Worm (Caenorhabditis elegans) whole organism, midembryonic: ENCODE measurements around the gene str-63.

Experiments
- T22C8.4 ChIP-seq: fragments of 200-800 bp; sonication (Bioruptor generic); IDR thresholded peaks from 2 replicates; pipeline ENCODE4 v1.3.6; 2022; ENCODE audit warnings: missing genetic modification characterization, missing compliant biosample characterization
- cog-1 ChIP-seq: sonication (generic microtip); optimal IDR thresholded peaks from 2 replicates; lab custom pipeline; 2016; ENCODE audit warnings: missing genetic modification characterization, missing compliant biosample characterization
- flt-1 ChIP-seq: fragments of 200-800 bp; sonication (Bioruptor generic); IDR thresholded peaks from 2 replicates; pipeline ENCODE4 v1.3.6; 2022; ENCODE audit warnings: missing genetic modification characterization, missing compliant biosample characterization
- klf-2 ChIP-seq: fragments of 200-800 bp; sonication (Bioruptor generic); conservative IDR thresholded peaks from 2 replicates; pipeline ENCODE4 v1.3.6; 2022; ENCODE audit warnings: missing genetic modification reagents, missing genetic modification characterization, missing compliant biosample characterization
- med-1 ChIP-seq: sonication (generic microtip); optimal IDR thresholded peaks from 2 replicates; lab custom pipeline; 2017; ENCODE audit warnings: missing genetic modification characterization, mild to moderate bottlenecking, missing compliant biosample characterization, antibody characterized with exemption, missing genetic modification reagents; ENCODE audit not compliant: insufficient read depth
- ref-1 ChIP-seq: fragments of 200-800 bp; sonication (Bioruptor generic); conservative IDR thresholded peaks from 2 replicates; pipeline ENCODE4 v1.3.6; 2022; ENCODE audit warnings: missing genetic modification reagents, missing genetic modification characterization, missing compliant biosample characterization
- tab-1 ChIP-seq: fragments of 200-800 bp; sonication (Bioruptor generic); IDR thresholded peaks from 2 replicates; pipeline ENCODE4 v1.3.6; 2022; ENCODE audit warnings: missing genetic modification characterization, missing compliant biosample characterization
- ztf-23 ChIP-seq: fragments of 200-800 bp; sonication (Bioruptor generic); IDR thresholded peaks from 2 replicates; pipeline ENCODE4 v1.3.6; 2022; ENCODE audit warnings: missing genetic modification reagents, missing genetic modification characterization, missing compliant biosample characterization
- ztf-29 ChIP-seq: fragments of 200-800 bp; sonication (Bioruptor generic); IDR thresholded peaks from 2 replicates; pipeline ENCODE4 v1.3.6; 2022; ENCODE audit warnings: missing genetic modification reagents, missing genetic modification characterization, missing compliant biosample characterization

The str-63 gene

DNA sequence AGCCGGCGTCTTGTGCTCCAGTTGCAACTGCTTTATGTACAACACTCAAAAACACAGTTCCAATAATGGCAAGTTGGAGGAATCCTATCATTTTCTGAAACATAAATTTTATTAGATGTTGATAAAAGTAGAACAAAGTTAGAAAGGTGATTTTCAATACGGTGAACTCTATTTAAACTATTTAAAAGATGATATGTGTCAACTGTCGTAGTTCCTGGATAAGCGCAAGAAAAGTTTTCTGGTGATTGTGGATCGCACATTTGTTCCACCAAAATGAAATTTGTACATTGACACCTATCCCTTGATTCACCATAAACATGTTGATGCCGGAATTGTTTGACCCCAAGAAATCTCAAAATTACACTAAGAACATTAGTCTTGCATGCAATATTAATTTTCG lies 19.3 kb upstream of the str-63 start, which contains the start of gene C17B7.9:
Gene C17B7.9, minus strand, starts transcription at position 101 of the 400 bp plus-strand sequence.
- no peak for TF ChIP-seq klf-2 (GFP tag; lab: Robert Waterston, UW)
- no peak for TF ChIP-seq T22C8.4 (GFP tag; lab: Robert Waterston, UW)
- no peak for TF ChIP-seq cog-1 (tag; lab: Kevin White, UChicago)
- no peak for TF ChIP-seq med-1 (GFP tag; lab: Kevin White, UChicago)
- no peak for TF ChIP-seq flt-1 (GFP tag; lab: Robert Waterston, UW)
- TF ChIP-seq tab-1 (GFP tag; lab: Robert Waterston, UW): no peak
- TF ChIP-seq ztf-23 (GFP tag; lab: Robert Waterston, UW): no peak
- TF ChIP-seq ref-1 (GFP tag; lab: Robert Waterston, UW): no peak
- TF ChIP-seq ztf-29 (GFP tag; lab: Robert Waterston, UW): no peak

DNA sequence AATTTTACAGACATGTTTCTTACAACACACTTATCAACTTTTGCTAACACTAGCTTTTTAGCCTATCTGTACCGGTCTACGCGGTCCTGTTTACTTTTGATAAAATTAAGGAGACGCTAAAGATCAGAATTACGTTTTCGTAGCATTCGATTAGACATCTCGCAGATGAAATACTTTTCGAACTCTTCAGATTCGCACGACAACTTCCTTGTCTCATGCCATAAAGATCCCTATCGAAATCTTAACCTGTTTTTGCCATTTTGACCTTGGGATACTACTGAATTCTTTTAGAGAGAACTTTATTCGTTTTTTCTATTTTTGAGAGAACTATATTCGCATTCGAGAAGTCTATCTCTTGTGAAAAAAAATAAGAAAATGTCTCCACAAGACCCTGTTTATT lies 18.0 kb upstream of the str-63 start, which contains the start of gene C17B7.5:
Gene C17B7.5, plus strand, starts transcription at position 301 of the 400 bp plus-strand sequence.
- TF ChIP-seq klf-2 (GFP tag; lab: Robert Waterston, UW): no peak
- TF ChIP-seq tab-1 (GFP tag; lab: Robert Waterston, UW): no peak
- no peak for TF ChIP-seq flt-1 (GFP tag; lab: Robert Waterston, UW)
- no peak for TF ChIP-seq med-1 (GFP tag; lab: Kevin White, UChicago)
- TF ChIP-seq T22C8.4 (GFP tag; lab: Robert Waterston, UW): no peak
- TF ChIP-seq ref-1 (GFP tag; lab: Robert Waterston, UW): no peak
- TF ChIP-seq cog-1 (tag; lab: Kevin White, UChicago): no peak
- no peak for TF ChIP-seq ztf-23 (GFP tag; lab: Robert Waterston, UW)
- no peak for TF ChIP-seq ztf-29 (GFP tag; lab: Robert Waterston, UW)

ce11 chrV:3339009-3339408 lies 12.4 kb upstream of the str-63 start, which contains the start of gene C17B7.4:
Gene C17B7.4, plus strand, starts transcription at chrV:3339309.
- TF ChIP-seq ref-1 (GFP tag; lab: Robert Waterston, UW): no peak
- TF ChIP-seq ztf-23 (GFP tag; lab: Robert Waterston, UW): no peak
- no peak for TF ChIP-seq ztf-29 (GFP tag; lab: Robert Waterston, UW)
- no peak for TF ChIP-seq T22C8.4 (GFP tag; lab: Robert Waterston, UW)
- TF ChIP-seq flt-1 (GFP tag; lab: Robert Waterston, UW): no peak
- TF ChIP-seq cog-1 (tag; lab: Kevin White, UChicago): no peak
- no peak for TF ChIP-seq klf-2 (GFP tag; lab: Robert Waterston, UW)
- TF ChIP-seq med-1 (GFP tag; lab: Kevin White, UChicago): no peak

DNA sequence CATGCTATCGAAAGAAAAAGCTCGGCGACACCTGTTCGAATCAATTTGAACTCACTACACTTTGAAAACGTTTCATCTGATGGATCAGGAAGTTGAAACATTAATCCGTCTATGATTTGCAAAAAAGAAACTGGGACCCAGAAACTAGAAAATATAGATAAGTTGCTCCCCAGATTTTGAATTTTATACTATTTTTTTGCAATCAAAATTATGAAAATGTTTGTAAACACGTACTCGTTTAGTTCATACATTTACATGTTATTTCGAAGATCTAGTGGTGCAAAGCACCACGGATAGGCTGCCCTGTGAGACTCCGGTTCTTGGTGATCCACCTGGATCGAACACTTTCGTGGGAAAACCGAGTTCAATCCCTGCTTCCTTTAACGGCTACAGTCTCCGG lies 9.5 kb upstream of the str-63 start, which contains the start of gene C17B7.10:
Gene C17B7.10, minus strand, starts transcription at position 101 of the 400 bp plus-strand sequence.
- TF ChIP-seq klf-2 (GFP tag; lab: Robert Waterston, UW) (no peak), flt-1 (GFP tag; lab: Robert Waterston, UW) (no peak)

ce11 chrV:3342504-3342903 lies 8.9 kb upstream of the str-63 start, which contains the start of gene C17B7.3:
Gene C17B7.3, plus strand, starts transcription at chrV:3342804.
- TF ChIP-seq tab-1 (GFP tag; lab: Robert Waterston, UW): no peak
- no peak for TF ChIP-seq flt-1 (GFP tag; lab: Robert Waterston, UW)
- no peak for TF ChIP-seq ref-1 (GFP tag; lab: Robert Waterston, UW)
- TF ChIP-seq ztf-29 (GFP tag; lab: Robert Waterston, UW): no peak
- no peak for TF ChIP-seq klf-2 (GFP tag; lab: Robert Waterston, UW)
- TF ChIP-seq cog-1 (tag; lab: Kevin White, UChicago): no peak
- no peak for TF ChIP-seq ztf-23 (GFP tag; lab: Robert Waterston, UW)
- TF ChIP-seq med-1 (GFP tag; lab: Kevin White, UChicago): no peak
- no peak for TF ChIP-seq T22C8.4 (GFP tag; lab: Robert Waterston, UW)

DNA sequence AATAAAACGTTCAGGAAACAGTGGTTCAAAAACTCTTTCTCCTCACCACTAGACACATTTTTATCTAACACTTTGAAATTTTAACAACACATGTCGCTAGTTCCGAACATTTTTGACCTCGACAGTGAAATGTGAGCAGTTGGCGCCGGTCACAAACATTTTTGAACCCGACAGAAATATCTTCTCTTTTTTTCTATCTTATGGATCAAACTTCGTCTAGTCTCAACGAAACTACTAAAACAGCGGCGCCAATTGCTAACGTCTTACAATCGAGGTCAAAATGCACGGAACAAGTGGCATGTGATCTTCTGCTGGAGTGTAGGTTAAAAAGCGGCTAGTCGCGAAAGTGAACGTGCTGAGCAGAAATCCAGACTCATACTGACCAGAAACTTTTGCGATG lies 7.4 kb upstream of the str-63 start:
- TF ChIP-seq T22C8.4 (GFP tag; lab: Robert Waterston, UW): no peak
- no peak for TF ChIP-seq ref-1 (GFP tag; lab: Robert Waterston, UW)
- TF ChIP-seq ztf-23 (GFP tag; lab: Robert Waterston, UW): no peak
- TF ChIP-seq klf-2 (GFP tag; lab: Robert Waterston, UW): no peak
- TF ChIP-seq med-1 (GFP tag; lab: Kevin White, UChicago): no peak

ce11 chrV:3346434-3347019 lies 4.8 kb upstream of the str-63 start, which contains the start of gene fbxa-65:
Gene fbxa-65, minus strand, starts transcription at chrV:3346484.
- TF ChIP-seq ztf-23 (GFP tag; lab: Robert Waterston, UW): no peak

ce11 chrV:3347486-3347885 lies 3.9 kb upstream of the str-63 start:
- TF ChIP-seq T22C8.4 (GFP tag; lab: Robert Waterston, UW) (no peak), cog-1 (tag; lab: Kevin White, UChicago) (no peak), ztf-29 (GFP tag; lab: Robert Waterston, UW) (no peak), ztf-23 (GFP tag; lab: Robert Waterston, UW) (no peak), klf-2 (GFP tag; lab: Robert Waterston, UW) (no peak), ref-1 (GFP tag; lab: Robert Waterston, UW) (no peak), tab-1 (GFP tag; lab: Robert Waterston, UW) (no peak), med-1 (GFP tag; lab: Kevin White, UChicago) (no peak), flt-1 (GFP tag; lab: Robert Waterston, UW) (no peak)

ce11 chrV:3349877-3350276 lies 1.5 kb upstream of the str-63 start, which contains the start of gene C17B7.15:
Gene C17B7.15, plus strand, starts transcription at chrV:3350177.
- no peak for TF ChIP-seq ztf-23 (GFP tag; lab: Robert Waterston, UW)
- TF ChIP-seq ref-1 (GFP tag; lab: Robert Waterston, UW): no peak
- TF ChIP-seq cog-1 (tag; lab: Kevin White, UChicago): no peak
- no peak for TF ChIP-seq flt-1 (GFP tag; lab: Robert Waterston, UW)
- no peak for TF ChIP-seq T22C8.4 (GFP tag; lab: Robert Waterston, UW)
- TF ChIP-seq tab-1 (GFP tag; lab: Robert Waterston, UW): no peak
- TF ChIP-seq klf-2 (GFP tag; lab: Robert Waterston, UW): no peak
